Worm (Caenorhabditis elegans) whole organism, L1 larva: ENCODE measurements around the gene C23G10.10.

Source experiments
- ama-1 ChIP-seq: fragments of 150-350 bp; optimal IDR thresholded peaks from 2 replicates; lab custom pipeline; 2014
- efl-1 ChIP-seq, 4 experiments: fragments of 150-350 bp; optimal IDR thresholded peaks in 3 of 4; peaks in 1 of 4; 1 replicate in 1 of 4; 2 replicates in 3 of 4; lab custom pipeline; 2014; ENCODE audit warnings: missing biosample characterization in 2 of 4, missing genetic modification characterization in 2 of 4, missing genetic modification reagents in 2 of 4
- hlh-4 ChIP-seq: sonication (generic microtip); optimal IDR thresholded peaks from 2 replicates; lab custom pipeline; 2016; ENCODE audit warnings: mild to moderate bottlenecking, missing genetic modification characterization, missing compliant biosample characterization
- lin-39 ChIP-seq: fragments of 150-350 bp; optimal IDR thresholded peaks from 2 replicates; lab custom pipeline; 2014; ENCODE audit warnings: missing biosample characterization, missing genetic modification reagents, missing genetic modification characterization
- nhr-84 ChIP-seq: sonication (generic microtip); optimal IDR thresholded peaks from 2 replicates; lab custom pipeline; 2017; ENCODE audit warnings: missing biosample characterization, missing genetic modification characterization
- snpc-4 ChIP-seq: fragments of 150-350 bp; optimal IDR thresholded peaks from 2 replicates; lab custom pipeline; 2014; ENCODE audit warnings: missing biosample characterization, missing genetic modification characterization
- unc-130 ChIP-seq: fragments of 150-350 bp; optimal IDR thresholded peaks from 2 replicates; lab custom pipeline; 2017; ENCODE audit warnings: missing biosample characterization, missing genetic modification characterization, inconsistent platforms
- vab-15 ChIP-seq: sonication (generic microtip); optimal IDR thresholded peaks from 2 replicates; lab custom pipeline; 2017; ENCODE audit warnings: missing genotype, mild to moderate bottlenecking, missing genetic modification characterization, missing compliant biosample characterization
- ztf-11 ChIP-seq, 2 experiments: sonication (generic microtip); optimal IDR thresholded peaks; 2 replicates each; lab custom pipeline; 2016 to 2017; ENCODE audit warnings: missing genetic modification characterization in 2 of 2, missing biosample characterization in 1 of 2, missing compliant biosample characterization in 1 of 2

DNA sequence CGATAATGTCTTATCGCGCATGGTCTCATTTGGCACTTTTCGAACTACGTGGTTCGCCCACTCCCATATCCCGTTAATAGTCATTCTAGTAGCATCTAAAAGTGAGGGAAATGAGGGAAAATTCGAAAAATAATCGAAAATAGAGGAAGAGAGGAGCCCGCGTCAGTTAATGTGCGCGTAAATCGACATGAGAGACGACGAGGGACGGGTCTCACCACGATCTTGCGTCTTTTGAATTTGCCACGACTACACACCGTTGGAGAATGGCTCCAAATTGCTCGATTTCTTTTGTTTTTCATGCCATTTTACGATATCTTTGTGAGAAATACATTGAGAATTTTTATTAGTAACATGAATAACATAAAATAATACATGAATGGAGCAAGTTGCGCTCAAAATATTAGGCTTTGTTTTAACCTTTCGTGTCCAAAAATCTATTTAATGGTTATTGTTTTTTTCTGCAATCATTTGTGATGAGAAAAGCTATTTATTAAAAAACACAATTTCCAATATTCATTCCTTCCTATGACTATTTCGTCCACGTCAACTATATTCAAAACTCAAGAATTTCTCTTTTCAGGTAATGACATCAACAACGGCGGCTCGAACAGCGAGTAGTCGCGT lies 34.4 kb upstream of the C23G10.10 start, which contains the start of the genes gen-1 and stt-3:
- TF ChIP-seq ama-1 (lab: Kevin White, UChicago) (no peak), efl-1 (optimal IDR thresholded peaks at IDR 0.05; lab: Kevin White, UChicago) (peak; percentile 46 to 50), efl-1 (GFP tag; optimal IDR thresholded peaks at IDR 0.05 in 1 of 2; lab: Kevin White, UChicago) (peak; percentile 21 to 90), vab-15 (no peak), hlh-4 (tag; lab: Kevin White, UChicago) (no peak), unc-130 (tag; lab: Kevin White, UChicago) (no peak), snpc-4 (tag; lab: Kevin White, UChicago) (no peak), ztf-11 (tag; optimal IDR thresholded peaks at IDR 0.05; lab: Kevin White, UChicago) (no peak), lin-39 (no peak), nhr-84 (tag; lab: Kevin White, UChicago) (no peak)
